Worm (Caenorhabditis elegans) whole organism, L1 larva: ENCODE measurements around the gene C32D5.10.
A peak's percentile ranks its signal among the peaks of the same experiment; 100 is the strongest.

Experiments
- F16B12.6 ChIP-seq: fragments of 150-350 bp; optimal IDR thresholded peaks from 2 replicates; lab custom pipeline; 2014; ENCODE audit warnings: missing biosample characterization, missing genetic modification characterization
- Y116A8C.19 ChIP-seq: sonication (generic microtip); optimal IDR thresholded peaks from 2 replicates; lab custom pipeline; 2016; ENCODE audit warnings: missing compliant biosample characterization, missing genetic modification characterization, borderline replicate concordance
- aha-1 ChIP-seq: fragments of 150-350 bp; optimal IDR thresholded peaks from 2 replicates; lab custom pipeline; 2014; ENCODE audit warnings: missing biosample characterization, missing genetic modification characterization
- ama-1 ChIP-seq: fragments of 150-350 bp; optimal IDR thresholded peaks from 2 replicates; lab custom pipeline; 2014
- ceh-63 ChIP-seq: fragments of 200-800 bp; sonication (Bioruptor generic); optimal IDR thresholded peaks from 2 replicates; lab custom pipeline; 2018; ENCODE audit warnings: mild to moderate bottlenecking, missing genetic modification characterization, missing compliant biosample characterization
- ceh-8 ChIP-seq: fragments of 200-800 bp; sonication (Bioruptor generic); optimal IDR thresholded peaks from 2 replicates; lab custom pipeline; 2018; ENCODE audit warnings: mild to moderate bottlenecking, missing genetic modification characterization, moderate library complexity, missing compliant biosample characterization
- ceh-82 ChIP-seq, 3 experiments: fragments of 150-350 bp in 1 of 3; sonication (generic microtip) in 2 of 3; optimal IDR thresholded peaks; 2 replicates each; lab custom pipeline; 2014 to 2017; ENCODE audit warnings: missing biosample characterization in 3 of 3, missing genetic modification characterization in 3 of 3
- ceh-90 ChIP-seq: sonication (generic microtip); optimal IDR thresholded peaks from 2 replicates; lab custom pipeline; 2016; ENCODE audit warnings: missing genetic modification characterization, missing compliant biosample characterization
- efl-1 ChIP-seq, 4 experiments: fragments of 150-350 bp; optimal IDR thresholded peaks in 3 of 4; peaks in 1 of 4; 1 replicate in 1 of 4; 2 replicates in 3 of 4; lab custom pipeline; 2014; ENCODE audit warnings: missing biosample characterization in 2 of 4, missing genetic modification characterization in 2 of 4, missing genetic modification reagents in 2 of 4
- efl-3 ChIP-seq: fragments of 200-800 bp; sonication (Bioruptor generic); optimal IDR thresholded peaks from 2 replicates; lab custom pipeline; 2018; ENCODE audit warnings: mild to moderate bottlenecking, missing genetic modification characterization, missing compliant biosample characterization
- egl-13 ChIP-seq: sonication (generic microtip); optimal IDR thresholded peaks from 2 replicates; lab custom pipeline; 2016; ENCODE audit warnings: missing genotype, missing genetic modification reagents, missing genetic modification characterization, missing compliant biosample characterization
- elt-2 ChIP-seq: sonication (generic microtip); optimal IDR thresholded peaks from 2 replicates; lab custom pipeline; 2016; ENCODE audit warnings: missing genetic modification characterization, mild to moderate bottlenecking, inconsistent platforms, missing compliant biosample characterization, missing genetic modification reagents
- elt-3 ChIP-seq, 6 experiments: fragments of 150-350 bp in 1 of 6; sonication (generic microtip); optimal IDR thresholded peaks; 2 replicates each; lab custom pipeline; 2017 to 2018; ENCODE audit warnings: missing biosample characterization in 6 of 6, missing genetic modification characterization in 6 of 6, inconsistent platforms in 1 of 6
- ets-5 ChIP-seq: fragments of 200-800 bp; sonication (Bioruptor generic); IDR thresholded peaks from 2 replicates; pipeline ENCODE4 v1.3.6; 2022; ENCODE audit warnings: missing genetic modification characterization, missing compliant biosample characterization
- fkh-10 ChIP-seq: sonication (generic microtip); optimal IDR thresholded peaks from 2 replicates; lab custom pipeline; 2017; ENCODE audit warnings: missing biosample characterization, missing genetic modification reagents, missing genetic modification characterization
- fkh-4 ChIP-seq: sonication (generic microtip); optimal IDR thresholded peaks from 2 replicates; lab custom pipeline; 2016; ENCODE audit warnings: missing compliant biosample characterization, missing genetic modification characterization, borderline replicate concordance
- fos-1 ChIP-seq: fragments of 150-350 bp; optimal IDR thresholded peaks from 2 replicates; lab custom pipeline; 2014; ENCODE audit warnings: missing biosample characterization, missing genetic modification characterization
- hlh-4 ChIP-seq: sonication (generic microtip); optimal IDR thresholded peaks from 2 replicates; lab custom pipeline; 2016; ENCODE audit warnings: mild to moderate bottlenecking, missing genetic modification characterization, missing compliant biosample characterization
- hpl-2 ChIP-seq: fragments of 150-350 bp; optimal IDR thresholded peaks from 2 replicates; lab custom pipeline; 2014; ENCODE audit warnings: missing biosample characterization, missing genetic modification reagents, missing genetic modification characterization
- jun-1 ChIP-seq: fragments of 150-350 bp; optimal IDR thresholded peaks from 2 replicates; lab custom pipeline; 2014; ENCODE audit warnings: missing biosample characterization, missing genetic modification reagents, missing genetic modification characterization
- lin-13 ChIP-seq: fragments of 150-350 bp; optimal IDR thresholded peaks from 2 replicates; lab custom pipeline; 2014; ENCODE audit warnings: missing biosample characterization, missing genetic modification reagents, missing genetic modification characterization
- lin-14 ChIP-seq: fragments of 200-800 bp; sonication (Bioruptor generic); optimal IDR thresholded peaks from 2 replicates; lab custom pipeline; 2018; ENCODE audit warnings: mild to moderate bottlenecking, missing genetic modification characterization, moderate library complexity, missing compliant biosample characterization
- lin-15B ChIP-seq: fragments of 150-350 bp; sonication (generic microtip); optimal IDR thresholded peaks from 3 replicates; lab custom pipeline; 2014; ENCODE audit warnings: missing biosample characterization, missing genetic modification characterization
- lin-39 ChIP-seq: fragments of 150-350 bp; optimal IDR thresholded peaks from 2 replicates; lab custom pipeline; 2014; ENCODE audit warnings: missing biosample characterization, missing genetic modification reagents, missing genetic modification characterization
- lir-3 ChIP-seq: sonication (generic microtip); optimal IDR thresholded peaks from 2 replicates; lab custom pipeline; 2016; ENCODE audit warnings: mild to moderate bottlenecking, missing genetic modification characterization, moderate library complexity, missing compliant biosample characterization; ENCODE audit not compliant: poor library complexity
- lsy-2 ChIP-seq, 2 experiments: fragments of 150-350 bp; optimal IDR thresholded peaks; 2 replicates each; lab custom pipeline; 2014; ENCODE audit warnings: missing biosample characterization in 2 of 2, missing genetic modification characterization in 2 of 2
- mab-9 ChIP-seq: fragments of 200-800 bp; sonication (Bioruptor generic); IDR thresholded peaks from 2 replicates; pipeline ENCODE4 v1.3.6; 2022; ENCODE audit warnings: missing genetic modification reagents, missing genetic modification characterization, missing compliant biosample characterization
- mef-2 ChIP-seq: fragments of 150-350 bp; optimal IDR thresholded peaks from 2 replicates; lab custom pipeline; 2014; ENCODE audit warnings: missing biosample characterization, missing genetic modification characterization
- nhr-12 ChIP-seq: sonication (generic microtip); optimal IDR thresholded peaks from 2 replicates; lab custom pipeline; 2017; ENCODE audit warnings: missing biosample characterization, missing genetic modification characterization
- nhr-19 ChIP-seq: fragments of 200-800 bp; sonication (Bioruptor generic); conservative IDR thresholded peaks from 2 replicates; pipeline ENCODE4 v1.3.6; 2022; ENCODE audit warnings: missing genetic modification characterization, missing compliant biosample characterization
- nhr-71 ChIP-seq: sonication (generic microtip); optimal IDR thresholded peaks from 2 replicates; lab custom pipeline; 2016; ENCODE audit warnings: mild to moderate bottlenecking, missing genetic modification characterization, moderate library complexity, missing compliant biosample characterization
- nhr-76 ChIP-seq: sonication (generic microtip); optimal IDR thresholded peaks from 2 replicates; lab custom pipeline; 2017; ENCODE audit warnings: missing biosample characterization, missing genetic modification characterization
- nhr-77 ChIP-seq: fragments of 150-350 bp; optimal IDR thresholded peaks from 2 replicates; lab custom pipeline; 2014; ENCODE audit warnings: missing biosample characterization, missing genetic modification characterization
- nhr-84 ChIP-seq: sonication (generic microtip); optimal IDR thresholded peaks from 2 replicates; lab custom pipeline; 2017; ENCODE audit warnings: missing biosample characterization, missing genetic modification characterization
- nhr-85 ChIP-seq: sonication (generic microtip); peaks from one replicate; lab custom pipeline; 2016; ENCODE audit warnings: missing genetic modification characterization, inconsistent platforms, missing compliant biosample characterization
- nhr-90 ChIP-seq: sonication (generic microtip); optimal IDR thresholded peaks from 2 replicates; lab custom pipeline; 2016; ENCODE audit warnings: mild to moderate bottlenecking, missing genetic modification characterization, missing compliant biosample characterization; ENCODE audit not compliant: poor library complexity
- pax-3 ChIP-seq: fragments of 200-800 bp; sonication (Bioruptor generic); optimal IDR thresholded peaks from 2 replicates; lab custom pipeline; 2018; ENCODE audit warnings: mild to moderate bottlenecking, missing genetic modification characterization, moderate library complexity, missing compliant biosample characterization
- pqm-1 ChIP-seq: sonication (generic microtip); optimal IDR thresholded peaks from 3 replicates; lab custom pipeline; 2017; ENCODE audit warnings: missing biosample characterization, missing genetic modification characterization
- rnt-1 ChIP-seq: sonication (generic microtip); optimal IDR thresholded peaks from 2 replicates; lab custom pipeline; 2016; ENCODE audit warnings: mild to moderate bottlenecking, missing genetic modification characterization, moderate library complexity, missing compliant biosample characterization
- skn-1 ChIP-seq: fragments of 150-350 bp; optimal IDR thresholded peaks from 2 replicates; lab custom pipeline; 2014; ENCODE audit warnings: missing biosample characterization, missing genetic modification characterization
- snpc-4 ChIP-seq: fragments of 150-350 bp; optimal IDR thresholded peaks from 2 replicates; lab custom pipeline; 2014; ENCODE audit warnings: missing biosample characterization, missing genetic modification characterization
- snu-23 ChIP-seq: sonication (generic microtip); optimal IDR thresholded peaks from 2 replicates; lab custom pipeline; 2016; ENCODE audit warnings: missing genetic modification characterization, missing compliant biosample characterization
- sup-37 ChIP-seq: fragments of 200-800 bp; sonication (Bioruptor generic); optimal IDR thresholded peaks from 2 replicates; lab custom pipeline; 2018; ENCODE audit warnings: mild to moderate bottlenecking, missing genetic modification characterization, missing compliant biosample characterization
- swsn-7 ChIP-seq: sonication (generic microtip); optimal IDR thresholded peaks from 2 replicates; lab custom pipeline; 2016; ENCODE audit warnings: missing genetic modification characterization, missing compliant biosample characterization
- tbx-2 ChIP-seq: sonication (generic microtip); optimal IDR thresholded peaks from 2 replicates; lab custom pipeline; 2016; ENCODE audit warnings: missing genetic modification characterization, missing compliant biosample characterization
- tlp-1 ChIP-seq: fragments of 150-350 bp; optimal IDR thresholded peaks from 2 replicates; lab custom pipeline; 2014; ENCODE audit warnings: missing biosample characterization, missing genetic modification characterization
- unc-30 ChIP-seq: sonication (generic microtip); optimal IDR thresholded peaks from 2 replicates; lab custom pipeline; 2017; ENCODE audit warnings: missing biosample characterization, missing genetic modification characterization
- unc-62 ChIP-seq: fragments of 150-350 bp; optimal IDR thresholded peaks from 2 replicates; lab custom pipeline; 2014; ENCODE audit warnings: missing biosample characterization, missing genetic modification reagents, missing genetic modification characterization
- unc-86 ChIP-seq: sonication (generic microtip); optimal IDR thresholded peaks from 2 replicates; lab custom pipeline; 2016; ENCODE audit warnings: missing genetic modification characterization, missing compliant biosample characterization
- vab-15 ChIP-seq: sonication (generic microtip); optimal IDR thresholded peaks from 2 replicates; lab custom pipeline; 2017; ENCODE audit warnings: missing genotype, mild to moderate bottlenecking, missing genetic modification characterization, missing compliant biosample characterization
- zag-1 ChIP-seq: fragments of 150-350 bp; optimal IDR thresholded peaks from 2 replicates; lab custom pipeline; 2014; ENCODE audit warnings: missing biosample characterization, missing genetic modification characterization
- zip-4 ChIP-seq: fragments of 200-800 bp; sonication (Bioruptor generic); optimal IDR thresholded peaks from 2 replicates; lab custom pipeline; 2018; ENCODE audit warnings: mild to moderate bottlenecking, missing genetic modification characterization, moderate library complexity, missing compliant biosample characterization
- ztf-11 ChIP-seq, 2 experiments: sonication (generic microtip); optimal IDR thresholded peaks; 2 replicates each; lab custom pipeline; 2016 to 2017; ENCODE audit warnings: missing genetic modification characterization in 2 of 2, missing biosample characterization in 1 of 2, missing compliant biosample characterization in 1 of 2

Gene C32D5.10

ce11 chrII:6383183-6383695, 31.5 kb upstream of the C32D5.10 start, which contains the start of gene F58F12.1 (continued):
- TF ChIP-seq egl-13 (tag; lab: Kevin White, UChicago) = peak; percentile 39
- peak; percentile 64 for TF ChIP-seq snpc-4
- TF ChIP-seq nhr-77 = no peak
- TF ChIP-seq fos-1 (tag; lab: Kevin White, UChicago) = no peak
- TF ChIP-seq ceh-8 (GFP tag; lab: Kevin White, UChicago) = no peak
- peak; percentile 22 for TF ChIP-seq F16B12.6 (tag; lab: Kevin White, UChicago)
- TF ChIP-seq sup-37 (GFP tag; lab: Kevin White, UChicago) = no peak
- TF ChIP-seq elt-2 (tag; lab: Kevin White, UChicago) = no peak
- no peak for TF ChIP-seq zag-1
- TF ChIP-seq snu-23 (GFP tag; lab: Kevin White, UChicago) = peak; percentile 66
- TF ChIP-seq nhr-12 (tag; lab: Kevin White, UChicago) = no peak
- no peak for TF ChIP-seq hlh-4 (tag; lab: Kevin White, UChicago)
- TF ChIP-seq unc-86 (tag; lab: Kevin White, UChicago) = peak; percentile 3
- no peak for TF ChIP-seq nhr-76 (tag; lab: Kevin White, UChicago)
- no peak for TF ChIP-seq ama-1 (lab: Kevin White, UChicago)
- TF ChIP-seq mab-9 (GFP tag; lab: Robert Waterston, UW) = no peak
- peak; percentile 44 for TF ChIP-seq swsn-7 (tag; lab: Kevin White, UChicago)
- TF ChIP-seq tlp-1 (tag; lab: Kevin White, UChicago) = no peak
- no peak for TF ChIP-seq unc-62 (GFP tag; lab: Kevin White, UChicago)
- no peak for TF ChIP-seq lin-39
- no peak for TF ChIP-seq fkh-10 (GFP tag; lab: Kevin White, UChicago)
- no peak for TF ChIP-seq vab-15
- TF ChIP-seq lin-13 (GFP tag; lab: Kevin White, UChicago) = peak; percentile 50
- TF ChIP-seq nhr-71 (tag; lab: Kevin White, UChicago) = peak; percentile 72
- peak; percentile 87 for TF ChIP-seq nhr-85 (tag; lab: Kevin White, UChicago)
- TF ChIP-seq efl-3 (GFP tag; lab: Kevin White, UChicago) = no peak
- peak; percentile 87 for TF ChIP-seq lin-15B
- peak; percentile 46 for TF ChIP-seq nhr-19
- TF ChIP-seq pax-3 (tag; lab: Kevin White, UChicago) = peak; percentile 38
- TF ChIP-seq lsy-2 (tag; optimal IDR thresholded peaks at IDR 0.05; lab: Kevin White, UChicago) = peak; percentile 56 to 79
- no peak for TF ChIP-seq pqm-1
- TF ChIP-seq Y116A8C.19 (tag; lab: Kevin White, UChicago) = no peak
- no peak for TF ChIP-seq nhr-84 (tag; lab: Kevin White, UChicago)
- TF ChIP-seq elt-3 (tag; optimal IDR thresholded peaks at IDR 0.05; lab: Kevin White, UChicago) = peak in 1 of 6 experiments; percentile 21
- TF ChIP-seq ets-5 = no peak
- TF ChIP-seq tbx-2 (tag; lab: Kevin White, UChicago) = peak; percentile 78
- peak; percentile 51 for TF ChIP-seq nhr-90
- peak; percentile 87 for TF ChIP-seq lir-3
- no peak for TF ChIP-seq ceh-63
- TF ChIP-seq skn-1 (tag; lab: Kevin White, UChicago) = no peak
- TF ChIP-seq fkh-4 (tag; lab: Kevin White, UChicago) = no peak
- no peak for TF ChIP-seq hpl-2 (GFP tag; lab: Kevin White, UChicago)
- peak in 1 of 2 experiments; percentile 51 for TF ChIP-seq ztf-11 (tag; optimal IDR thresholded peaks at IDR 0.05; lab: Kevin White, UChicago)
- TF ChIP-seq jun-1 (tag; lab: Kevin White, UChicago) = peak; percentile 44
- TF ChIP-seq aha-1 (tag; lab: Kevin White, UChicago) = no peak
- no peak for TF ChIP-seq unc-30 (tag; lab: Kevin White, UChicago)
- peak; percentile 95 for TF ChIP-seq rnt-1 (tag; lab: Kevin White, UChicago)
- peak in 2 of 3 experiments; percentile 39 to 70 for TF ChIP-seq ceh-82 (tag; optimal IDR thresholded peaks at IDR 0.05; lab: Kevin White, UChicago)
- peak; percentile 83 for TF ChIP-seq ceh-90 (tag; lab: Kevin White, UChicago)
- TF ChIP-seq mef-2 = no peak
- TF ChIP-seq zip-4 (GFP tag; lab: Kevin White, UChicago) = no peak
- peak; percentile 66 to 73 for TF ChIP-seq efl-1 (optimal IDR thresholded peaks at IDR 0.05; lab: Kevin White, UChicago)
- peak; percentile 61 to 94 for TF ChIP-seq efl-1 (GFP tag; optimal IDR thresholded peaks at IDR 0.05 in 1 of 2; lab: Kevin White, UChicago)
- TF ChIP-seq lin-14 (GFP tag; lab: Kevin White, UChicago) = peak; percentile 73
